Comparison of ENCODE assay signal across 2 worm cellular contexts in the genomic region with DNA sequence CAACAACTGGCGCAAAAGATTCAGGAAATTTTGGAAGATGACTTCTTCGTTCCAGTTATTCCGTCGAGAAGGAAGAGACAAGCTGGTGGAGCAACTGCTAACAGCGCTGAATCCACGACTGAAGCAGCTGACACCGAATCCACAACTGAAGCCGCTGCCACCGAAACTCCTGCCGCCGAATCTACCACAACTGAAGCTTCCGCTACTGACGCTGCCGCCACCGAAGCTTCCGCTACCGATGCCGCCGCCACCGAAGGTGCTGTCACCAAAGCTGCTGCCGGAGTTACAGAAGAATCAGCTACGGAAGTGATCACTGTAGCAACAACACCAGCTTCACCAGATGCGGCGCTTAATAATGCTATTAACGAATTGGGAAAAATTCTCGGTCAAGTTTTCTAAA.
TF ChIP-seq lines count a peak whose summit lies in the region.

No protein-coding gene starts in this region.

TF ChIP-seq in whole organism, L4 larva, 104 proteins besides CTCF, POLR2A, EP300 and RAD21:
- no peak for TF ChIP-seq ceh-32 (tag; optimal IDR thresholded peaks at IDR 0.05; lab: Kevin White, UChicago; ENCODE audit: poor library complexity)
- TF ChIP-seq mes-2 (tag; optimal IDR thresholded peaks at IDR 0.05; lab: Kevin White, UChicago; ENCODE audit: poor library complexity, severe bottlenecking): no peak
- peak; percentile 88; the same call in 1 of the 2 replicates for TF ChIP-seq set-16 (GFP tag; IDR thresholded peaks at IDR 0.05; lab: Robert Waterston, UW)

TF ChIP-seq in whole organism, young adult, 124 proteins besides CTCF, POLR2A, EP300 and RAD21:
- TF ChIP-seq Y95B8A.8 (GFP tag; IDR thresholded peaks at IDR 0.05; lab: Robert Waterston, UW): no peak
- TF ChIP-seq ceh-58 (GFP tag; IDR thresholded peaks at IDR 0.05; lab: Robert Waterston, UW): 0 out of 2 replicates have a peak, but pooled peaks have one; percentile 61
- TF ChIP-seq efl-1 (GFP tag; optimal IDR thresholded peaks at IDR 0.05; lab: Kevin White, UChicago): no peak
- no peak for TF ChIP-seq zim-3 (tag; optimal IDR thresholded peaks at IDR 0.05; lab: Kevin White, UChicago)
- TF ChIP-seq K11D2.4 (GFP tag; IDR thresholded peaks at IDR 0.05; lab: Robert Waterston, UW): no peak
- TF ChIP-seq egrh-3 (GFP tag; IDR thresholded peaks at IDR 0.05; lab: Robert Waterston, UW): peak; percentile 56; the same call in 1 of the 2 replicates
- 0 out of 2 replicates have a peak, but pooled peaks have one; percentile 31 for TF ChIP-seq attf-3 (GFP tag; conservative IDR thresholded peaks at IDR 0.05; lab: Robert Waterston, UW)
